Worm (Caenorhabditis elegans) whole organism, early embryonic: ENCODE results near the gene klc-1.
A peak's percentile ranks its signal among the peaks of the same experiment; 100 is the strongest.

Experiments
- B0310.2 ChIP-seq: sonication (generic microtip); optimal IDR thresholded peaks from 2 replicates; lab custom pipeline; 2016; ENCODE audit warnings: mild to moderate bottlenecking, missing genetic modification characterization, missing compliant biosample characterization
- F13C5.2 ChIP-seq: sonication (generic microtip); optimal IDR thresholded peaks from 2 replicates; lab custom pipeline; 2017; ENCODE audit warnings: mild to moderate bottlenecking, missing genetic modification characterization, inconsistent platforms, missing compliant biosample characterization
- aly-1 ChIP-seq: sonication (generic microtip); optimal IDR thresholded peaks from 2 replicates; lab custom pipeline; 2016; ENCODE audit warnings: missing genetic modification characterization, missing compliant biosample characterization
- ama-1 ChIP-seq: fragments of 150-350 bp; optimal IDR thresholded peaks from 2 replicates; lab custom pipeline; 2014
- ceh-13 ChIP-seq: fragments of 200-800 bp; sonication (Bioruptor generic); optimal IDR thresholded peaks from 2 replicates; lab custom pipeline; 2018; ENCODE audit warnings: mild to moderate bottlenecking, missing genetic modification characterization, missing compliant biosample characterization
- ceh-36 ChIP-seq: sonication (generic microtip); optimal IDR thresholded peaks from 2 replicates; lab custom pipeline; 2016; ENCODE audit warnings: missing genetic modification characterization, inconsistent platforms, missing compliant biosample characterization
- ets-7 ChIP-seq: sonication (generic microtip); optimal IDR thresholded peaks from 2 replicates; lab custom pipeline; 2016; ENCODE audit warnings: missing genotype, missing genetic modification characterization, missing compliant biosample characterization
- flt-1 ChIP-seq: fragments of 200-800 bp; sonication (Bioruptor generic); IDR thresholded peaks from 2 replicates; pipeline ENCODE4 v1.3.6; 2022; ENCODE audit warnings: missing genetic modification characterization, missing compliant biosample characterization
- hmbx-1 ChIP-seq: sonication (generic microtip); optimal IDR thresholded peaks from 2 replicates; lab custom pipeline; 2016; ENCODE audit warnings: mild to moderate bottlenecking, missing genetic modification characterization, missing compliant biosample characterization
- hmg-4 ChIP-seq: fragments of 200-800 bp; sonication (Bioruptor generic); optimal IDR thresholded peaks from 2 replicates; lab custom pipeline; 2018; ENCODE audit warnings: mild to moderate bottlenecking, missing genetic modification characterization, missing compliant biosample characterization
- hnd-1 ChIP-seq: sonication (generic microtip); optimal IDR thresholded peaks from 2 replicates; lab custom pipeline; 2016; ENCODE audit warnings: missing genetic modification characterization, missing compliant biosample characterization
- pes-1 ChIP-seq: fragments of 200-800 bp; sonication (Bioruptor generic); IDR thresholded peaks from 2 replicates; pipeline ENCODE4 v1.3.6; 2022; ENCODE audit warnings: missing genetic modification reagents, missing genetic modification characterization, missing compliant biosample characterization
- scrt-1 ChIP-seq: fragments of 200-800 bp; sonication (Bioruptor generic); IDR thresholded peaks from 2 replicates; pipeline ENCODE4 v1.3.6; 2022; ENCODE audit warnings: missing genetic modification characterization, missing compliant biosample characterization
- sea-1 ChIP-seq: fragments of 200-800 bp; sonication (Bioruptor generic); conservative IDR thresholded peaks from 2 replicates; pipeline ENCODE4 v1.3.6; 2022; ENCODE audit warnings: missing genetic modification characterization, missing compliant biosample characterization
- tbx-11 ChIP-seq: fragments of 200-800 bp; sonication (Bioruptor generic); IDR thresholded peaks from 2 replicates; pipeline ENCODE4 v1.3.6; 2022; ENCODE audit warnings: missing genetic modification characterization, missing compliant biosample characterization
- tbx-37 ChIP-seq: fragments of 200-800 bp; sonication (Bioruptor generic); conservative IDR thresholded peaks from 2 replicates; pipeline ENCODE4 v1.3.6; 2022; ENCODE audit warnings: missing genetic modification reagents, missing genetic modification characterization, missing compliant biosample characterization
- tra-4 ChIP-seq: sonication (generic microtip); optimal IDR thresholded peaks from 2 replicates; lab custom pipeline; 2017; ENCODE audit warnings: missing genetic modification characterization, missing compliant biosample characterization

klc-1 gene

ce11 chrIV:11126028-11126427, 42.5 kb downstream of the klc-1 start:
- no peak for TF ChIP-seq B0310.2
- no peak for TF ChIP-seq sea-1 (GFP tag; lab: Robert Waterston, UW)
- TF ChIP-seq flt-1 (GFP tag; lab: Robert Waterston, UW) = no peak
- no peak for TF ChIP-seq tbx-11 (GFP tag; lab: Robert Waterston, UW)

ce11 chrIV:11130774-11131173, 47.2 kb downstream of the klc-1 start:
- no peak for TF ChIP-seq aly-1
- TF ChIP-seq ceh-13 (GFP tag; lab: Kevin White, UChicago) = no peak
- no peak for TF ChIP-seq flt-1 (GFP tag; lab: Robert Waterston, UW)
- no peak for TF ChIP-seq pes-1
- no peak for TF ChIP-seq tbx-11 (GFP tag; lab: Robert Waterston, UW)
- no peak for TF ChIP-seq F13C5.2 (tag; lab: Kevin White, UChicago)
- TF ChIP-seq hnd-1 (tag; lab: Kevin White, UChicago) = no peak
- TF ChIP-seq tbx-37 (GFP tag; lab: Robert Waterston, UW) = no peak
- TF ChIP-seq hmbx-1 (tag; lab: Kevin White, UChicago) = no peak
- TF ChIP-seq hmg-4 (GFP tag; lab: Kevin White, UChicago) = no peak
- TF ChIP-seq tra-4 (tag; lab: Kevin White, UChicago) = no peak
- TF ChIP-seq ets-7 (tag; lab: Kevin White, UChicago) = no peak
- no peak for TF ChIP-seq ceh-36
- TF ChIP-seq B0310.2 = no peak
- TF ChIP-seq scrt-1 (GFP tag; lab: Robert Waterston, UW) = no peak
- no peak for TF ChIP-seq sea-1 (GFP tag; lab: Robert Waterston, UW)
- no peak for TF ChIP-seq ama-1 (lab: Kevin White, UChicago)

ce11 chrIV:11131268-11131667, 47.7 kb downstream of the klc-1 start, which contains the start of gene ard-1:
ard-1 (plus strand) TSS chrIV:11131279.
- TF ChIP-seq ama-1 (lab: Kevin White, UChicago) (peak; percentile 90), sea-1 (GFP tag; lab: Robert Waterston, UW) (no peak), B0310.2 (peak; percentile 63)
